Fruit fly (Drosophila melanogaster) whole organism, adult: Measurements from ENCODE around the gene MED17.

ENCODE experiments used
- CG11617 ChIP-seq: fragments of 200-800 bp; sonication (Bioruptor generic); optimal IDR thresholded peaks from 2 replicates; lab custom pipeline; 2017; ENCODE audit warnings: mild to moderate bottlenecking, missing biosample characterization, missing genetic modification reagents, missing genetic modification characterization
- CG12768 ChIP-seq: fragments of 200-800 bp; sonication (Bioruptor generic); optimal IDR thresholded peaks from 2 replicates; lab custom pipeline; 2017; ENCODE audit warnings: missing biosample characterization, missing genetic modification characterization, mild to moderate bottlenecking, moderate library complexity, missing genetic modification reagents
- CG14711 ChIP-seq: fragments of 200-800 bp; sonication (Bioruptor generic); optimal IDR thresholded peaks from 2 replicates; lab custom pipeline; 2018; ENCODE audit warnings: missing biosample characterization, mild to moderate bottlenecking, missing genetic modification characterization, moderate library complexity
- CG1620 ChIP-seq: fragments of 200-800 bp; sonication (Bioruptor generic); optimal IDR thresholded peaks from 2 replicates; lab custom pipeline; 2016; ENCODE audit warnings: missing biosample characterization, missing genetic modification characterization
- CG33017 ChIP-seq: fragments of 200-800 bp; sonication (Bioruptor generic); optimal IDR thresholded peaks from 2 replicates; lab custom pipeline; 2018; ENCODE audit warnings: missing biosample characterization, mild to moderate bottlenecking, missing genetic modification characterization, moderate library complexity
- CG5204 ChIP-seq: fragments of 200-800 bp; sonication (Bioruptor generic); optimal IDR thresholded peaks from 2 replicates; lab custom pipeline; 2016; ENCODE audit warnings: missing biosample characterization, missing genetic modification characterization
- CG7045 ChIP-seq: fragments of 200-800 bp; sonication (Bioruptor generic); optimal IDR thresholded peaks from 2 replicates; lab custom pipeline; 2017; ENCODE audit warnings: missing biosample characterization, mild to moderate bottlenecking, missing genetic modification characterization
- CG7101 ChIP-seq: fragments of 200-800 bp; sonication (Bioruptor generic); optimal IDR thresholded peaks from 2 replicates; lab custom pipeline; 2018; ENCODE audit warnings: missing biosample characterization, mild to moderate bottlenecking, missing genetic modification characterization, moderate library complexity
- Clk ChIP-seq: fragments of 200-800 bp; sonication (Bioruptor generic); optimal IDR thresholded peaks from 2 replicates; lab custom pipeline; 2017; ENCODE audit warnings: missing biosample characterization, missing genetic modification characterization
- Crg-1 ChIP-seq: fragments of 200-800 bp; sonication (Bioruptor generic); optimal IDR thresholded peaks from 2 replicates; lab custom pipeline; 2016; ENCODE audit warnings: missing biosample characterization, missing genetic modification characterization
- Hr96 ChIP-seq: fragments of 200-800 bp; sonication (Bioruptor generic); optimal IDR thresholded peaks from 2 replicates; lab custom pipeline; 2016; ENCODE audit warnings: missing biosample characterization, missing genetic modification characterization
- Mnt ChIP-seq: fragments of 200-800 bp; sonication (Bioruptor generic); optimal IDR thresholded peaks from 2 replicates; lab custom pipeline; 2016; ENCODE audit warnings: missing biosample characterization, mild to moderate bottlenecking, missing genetic modification characterization
- bab1 ChIP-seq: fragments of 200-800 bp; sonication (Bioruptor generic); optimal IDR thresholded peaks from 3 replicates; lab custom pipeline; 2019; ENCODE audit warnings: missing biosample characterization, mild to moderate bottlenecking, missing genetic modification characterization, moderate library complexity
- cic ChIP-seq: fragments of 200-800 bp; sonication (Bioruptor generic); optimal IDR thresholded peaks from 2 replicates; lab custom pipeline; 2017; ENCODE audit warnings: missing biosample characterization, mild to moderate bottlenecking, missing genetic modification characterization, moderate library complexity
- cnc ChIP-seq, 2 experiments: fragments of >200 bp; optimal IDR thresholded peaks; 2 replicates each; lab custom pipeline; 2017
- kay ChIP-seq: fragments of 200-800 bp; sonication (Bioruptor generic); peaks from one replicate; lab custom pipeline; 2016; ENCODE audit warnings: missing biosample characterization, missing genetic modification characterization, borderline replicate concordance
- ovo ChIP-seq: fragments of 200-800 bp; sonication (Bioruptor generic); optimal IDR thresholded peaks from 2 replicates; lab custom pipeline; 2016; ENCODE audit warnings: missing biosample characterization, missing genetic modification characterization
- pad ChIP-seq: fragments of 200-800 bp; sonication (Bioruptor generic); optimal IDR thresholded peaks from 3 replicates; lab custom pipeline; 2017; ENCODE audit warnings: missing biosample characterization, missing genetic modification characterization, mild to moderate bottlenecking, moderate library complexity, missing genetic modification reagents
- tj ChIP-seq: fragments of 200-800 bp; sonication (Bioruptor generic); optimal IDR thresholded peaks from 3 replicates; lab custom pipeline; 2017; ENCODE audit warnings: missing biosample characterization, mild to moderate bottlenecking, missing genetic modification characterization, moderate library complexity
- toe ChIP-seq: fragments of 200-800 bp; sonication (Bioruptor generic); optimal IDR thresholded peaks from 2 replicates; lab custom pipeline; 2016; ENCODE audit warnings: missing biosample characterization, missing genetic modification characterization

Gene MED17

DNA sequence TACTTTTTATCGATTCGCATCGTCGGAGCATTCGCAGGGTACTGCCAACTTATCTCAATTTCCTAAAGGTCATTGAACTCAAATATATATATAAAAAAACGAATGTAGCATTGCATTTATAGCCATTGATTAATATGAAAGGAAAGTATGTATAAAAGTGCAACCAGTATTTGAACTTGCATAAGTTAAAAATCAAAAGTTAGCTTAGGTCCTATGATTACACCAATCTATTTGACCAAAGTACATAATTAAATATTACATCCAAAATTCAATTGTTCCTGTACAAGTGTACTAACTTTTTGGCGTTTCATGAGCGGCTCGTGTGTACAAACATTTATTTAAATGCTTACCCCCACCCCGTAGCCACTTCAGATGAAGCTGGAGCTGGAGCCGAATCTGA, 31.4 kb upstream of the MED17 start:
- TF ChIP-seq CG7045 (GFP tag; lab: Kevin White, UChicago) (no peak), CG33017 (tag; lab: Kevin White, UChicago) (no peak), CG5204 (no peak), cic (GFP tag; lab: Kevin White, UChicago) (no peak)

DNA sequence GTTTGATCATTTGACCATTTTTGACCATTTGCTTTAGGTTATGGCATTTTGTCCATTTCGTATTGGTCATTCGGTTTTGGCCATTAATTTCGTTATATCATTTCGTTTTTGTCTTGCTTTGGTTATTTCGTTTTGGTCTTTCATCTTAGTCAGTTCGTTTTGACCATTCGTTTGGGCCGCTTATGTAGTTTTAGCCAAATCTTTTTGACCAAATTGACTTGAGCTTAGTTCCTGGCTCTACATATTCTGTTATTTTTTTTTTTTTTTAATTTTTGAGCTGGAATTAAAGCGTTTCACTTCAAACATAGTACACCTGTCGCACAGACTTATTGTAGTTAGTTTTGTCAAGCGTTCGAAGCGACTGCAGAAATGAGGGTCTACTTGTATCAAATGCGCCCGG, 30.5 kb upstream of the MED17 start, which contains the start of gene CG14315:
CG14315 (plus strand) TSS at position 301 of the 400 bp plus-strand sequence.
- TF ChIP-seq CG1620 (GFP tag; lab: Kevin White, UChicago) (no peak), cic (GFP tag; lab: Kevin White, UChicago) (no peak), CG5204 (no peak), Mnt (GFP tag; lab: Kevin White, UChicago) (no peak), cnc (optimal IDR thresholded peaks at IDR 0.05; lab: Kevin White, UChicago) (no peak), CG11617 (GFP tag; lab: Kevin White, UChicago) (no peak), Crg-1 (no peak), CG33017 (tag; lab: Kevin White, UChicago) (no peak)

DNA sequence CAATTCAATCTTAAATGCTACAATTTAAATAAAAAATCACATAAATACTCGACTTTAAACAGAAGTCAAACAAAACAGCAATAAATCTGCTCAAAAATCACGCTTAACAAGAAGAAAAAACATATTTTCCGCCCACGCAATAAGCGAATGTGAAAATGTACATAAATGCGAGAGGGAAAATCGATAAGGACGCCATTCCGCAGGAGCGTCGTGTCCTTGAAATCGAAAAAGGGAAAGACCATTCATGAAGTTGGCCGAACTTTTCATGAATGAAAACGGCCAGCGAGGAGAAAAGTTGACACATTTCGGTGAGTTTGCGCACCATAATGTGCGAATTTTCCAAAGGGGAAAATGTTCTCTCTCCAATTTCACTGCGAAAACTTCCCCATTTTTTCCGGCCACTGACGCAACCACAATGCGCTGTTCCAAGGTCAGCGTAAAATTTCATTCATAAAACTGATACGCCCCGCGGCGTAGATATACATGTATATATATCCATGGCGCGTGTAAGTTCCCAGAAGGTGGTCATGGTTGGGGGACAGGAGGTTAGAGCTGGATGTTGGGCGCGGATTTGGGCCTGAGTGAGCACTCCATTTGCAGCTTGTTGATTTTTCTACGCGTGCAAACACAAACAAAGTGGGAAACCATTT, 28.6 kb upstream of the MED17 start:
- TF ChIP-seq CG5204 (no peak), CG14711 (tag; lab: Kevin White, UChicago) (no peak), Hr96 (no peak), cic (GFP tag; lab: Kevin White, UChicago) (peak; percentile 82), CG7101 (tag; lab: Kevin White, UChicago) (no peak), Clk (no peak), bab1 (no peak), CG33017 (tag; lab: Kevin White, UChicago) (no peak), ovo (GFP tag; lab: Kevin White, UChicago) (no peak), pad (peak; percentile 92), CG11617 (GFP tag; lab: Kevin White, UChicago) (no peak), CG12768 (GFP tag; lab: Kevin White, UChicago) (no peak), Crg-1 (no peak)

DNA sequence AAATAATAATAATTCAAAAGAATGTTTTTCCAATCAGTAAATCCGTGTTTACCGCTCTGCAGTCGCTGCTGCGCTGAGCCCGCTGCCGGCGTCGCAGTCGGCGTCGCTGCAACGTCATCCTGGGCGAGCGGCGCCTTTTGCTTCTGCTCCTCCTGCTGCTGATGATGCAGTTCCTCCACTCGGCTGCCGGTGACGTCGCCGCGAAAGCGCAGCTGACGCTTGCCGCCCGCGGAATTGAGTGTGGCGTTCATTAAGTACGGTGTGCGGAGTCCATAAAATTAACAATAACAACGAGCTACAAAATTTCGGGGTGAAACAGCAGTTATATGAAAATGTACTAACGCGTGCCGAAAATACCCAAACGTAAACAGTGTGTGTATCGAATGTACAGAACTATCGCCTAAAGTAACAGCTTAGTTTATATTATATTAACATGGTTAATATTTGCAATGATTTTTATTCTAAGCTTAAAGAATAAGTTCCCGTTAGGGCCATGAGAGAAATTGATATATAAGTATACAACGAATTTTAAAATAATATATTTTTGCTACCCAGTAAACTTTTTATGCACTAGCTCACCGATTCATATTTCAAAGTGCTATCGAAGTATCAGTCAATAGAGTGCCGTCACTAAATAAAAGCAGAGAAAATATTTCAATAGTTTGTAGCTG, 24.7 kb upstream of the MED17 start, which contains the start of the genes CG7218 and Cbp20:
CG7218 (minus strand) TSS at position 346 of the 671 bp plus-strand sequence.
Cbp20 (plus strand) TSS at position 610 of the 671 bp plus-strand sequence.
- TF ChIP-seq toe = peak; percentile 75
- peak; percentile 75 for TF ChIP-seq Hr96
- peak; percentile 80 for TF ChIP-seq CG1620 (GFP tag; lab: Kevin White, UChicago)
- TF ChIP-seq CG7101 (tag; lab: Kevin White, UChicago) = peak; percentile 81
- peak; percentile 69 for TF ChIP-seq CG33017 (tag; lab: Kevin White, UChicago)
- TF ChIP-seq Crg-1 = peak; percentile 82
- peak; percentile 68 for TF ChIP-seq tj (GFP tag; lab: Kevin White, UChicago)
- TF ChIP-seq pad = peak; percentile 66
- TF ChIP-seq Mnt (GFP tag; lab: Kevin White, UChicago) = peak; percentile 44
- peak; percentile 72 for TF ChIP-seq bab1
- peak; percentile 70 for TF ChIP-seq CG11617 (GFP tag; lab: Kevin White, UChicago)
- TF ChIP-seq cic (GFP tag; lab: Kevin White, UChicago) = peak; percentile 13
- peak; percentile 84 for TF ChIP-seq CG12768 (GFP tag; lab: Kevin White, UChicago)
- TF ChIP-seq Clk = peak; percentile 32
- no peak for TF ChIP-seq cnc (optimal IDR thresholded peaks at IDR 0.05; lab: Kevin White, UChicago)
- no peak for TF ChIP-seq kay (GFP tag; lab: Kevin White, UChicago)
- peak; percentile 60 for TF ChIP-seq ovo (GFP tag; lab: Kevin White, UChicago)
- TF ChIP-seq CG14711 (tag; lab: Kevin White, UChicago) = peak; percentile 73
- TF ChIP-seq CG5204 = peak; percentile 79
- TF ChIP-seq CG7045 (GFP tag; lab: Kevin White, UChicago) = peak; percentile 66

DNA sequence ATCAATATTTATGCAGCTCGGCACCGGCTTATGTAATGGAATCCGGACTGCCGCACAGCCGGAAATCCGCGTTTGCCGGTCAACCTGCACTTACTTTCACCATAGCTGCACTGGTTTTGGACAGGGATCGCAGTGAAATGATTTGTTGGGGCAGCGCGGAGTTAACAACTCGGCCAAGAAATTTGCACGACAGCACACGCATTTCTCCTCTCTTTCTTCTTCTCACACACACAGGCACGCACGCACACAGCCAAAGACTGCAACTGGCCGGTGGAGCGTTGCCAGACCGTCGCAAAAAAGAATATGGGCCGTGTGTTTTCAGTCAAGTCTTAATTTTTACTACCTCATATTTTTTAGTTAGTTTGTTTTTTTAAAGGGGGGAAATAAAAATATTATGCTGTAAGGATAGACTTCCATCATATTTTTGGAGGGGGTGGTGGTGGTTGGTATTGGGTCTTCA, 22.6 kb upstream of the MED17 start:
- peak; percentile 43 for TF ChIP-seq Mnt (GFP tag; lab: Kevin White, UChicago)
- peak; percentile 11 for TF ChIP-seq CG33017 (tag; lab: Kevin White, UChicago)
- no peak for TF ChIP-seq CG14711 (tag; lab: Kevin White, UChicago)
- TF ChIP-seq tj (GFP tag; lab: Kevin White, UChicago) = peak; percentile 25

DNA sequence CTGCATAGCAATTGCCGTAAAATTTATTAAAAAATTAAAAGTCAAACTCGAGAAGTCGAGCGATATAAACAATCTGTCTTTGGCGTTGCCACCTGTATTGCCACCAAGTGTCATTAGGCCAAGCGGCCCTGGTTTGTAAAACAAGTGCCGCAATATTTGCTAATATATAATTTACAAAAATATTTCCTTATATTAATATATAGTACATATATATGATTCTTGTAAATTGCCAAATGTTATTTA, 21.8 kb upstream of the MED17 start, which contains the start of the genes CG7215 and Prx5:
CG7215 (minus strand) TSS at position 101 of the 243 bp plus-strand sequence.
Prx5 (minus strand) TSS at position 101 of the 243 bp plus-strand sequence.
- TF ChIP-seq CG7101 (tag; lab: Kevin White, UChicago) (no peak), kay (GFP tag; lab: Kevin White, UChicago) (no peak), CG14711 (tag; lab: Kevin White, UChicago) (no peak), Mnt (GFP tag; lab: Kevin White, UChicago) (no peak), CG11617 (GFP tag; lab: Kevin White, UChicago) (no peak), toe (no peak), tj (GFP tag; lab: Kevin White, UChicago) (no peak), Crg-1 (no peak), Hr96 (no peak), Clk (no peak), bab1 (no peak), CG33017 (tag; lab: Kevin White, UChicago) (no peak)
